Worm (Caenorhabditis elegans) whole organism, L2 larva: ENCODE results near the gene cic-1.
A peak's percentile ranks its signal among the peaks of the same experiment; 100 is the strongest.
"Not testable (repeated sequence)": the region's sequence is repeated elsewhere in the genome, so short reads cannot be mapped to it uniquely, and the experiment has no call there.

Experiments used
- C34F6.9 ChIP-seq: fragments of 150-350 bp; optimal IDR thresholded peaks from 2 replicates; lab custom pipeline; 2014; ENCODE audit warnings: missing biosample characterization, missing genetic modification characterization
- F13H6.1 ChIP-seq: sonication (generic microtip); optimal IDR thresholded peaks from 2 replicates; lab custom pipeline; 2016; ENCODE audit warnings: missing genetic modification characterization, missing compliant biosample characterization
- R02D3.7 ChIP-seq: fragments of 150-350 bp; optimal IDR thresholded peaks from 2 replicates; lab custom pipeline; 2014; ENCODE audit warnings: missing biosample characterization, missing genetic modification characterization
- alr-1 ChIP-seq: fragments of 150-350 bp; optimal IDR thresholded peaks from 2 replicates; lab custom pipeline; 2014; ENCODE audit warnings: missing biosample characterization, missing genetic modification characterization
- aly-2 ChIP-seq: fragments of 150-350 bp; optimal IDR thresholded peaks from 2 replicates; lab custom pipeline; 2014; ENCODE audit warnings: missing biosample characterization, missing genetic modification characterization
- ama-1 ChIP-seq: fragments of 150-350 bp; optimal IDR thresholded peaks from 2 replicates; lab custom pipeline; 2018; ENCODE audit warnings: inconsistent platforms
- ceh-82 ChIP-seq: fragments of 150-350 bp; optimal IDR thresholded peaks from 2 replicates; lab custom pipeline; 2014; ENCODE audit warnings: missing biosample characterization, missing genetic modification characterization
- dmd-4 ChIP-seq: sonication (generic microtip); optimal IDR thresholded peaks from 2 replicates; lab custom pipeline; 2017; ENCODE audit warnings: missing biosample characterization, missing genetic modification characterization
- egl-27 ChIP-seq: sonication (generic microtip); optimal IDR thresholded peaks from 3 replicates; lab custom pipeline; 2017; ENCODE audit warnings: missing biosample characterization, missing genetic modification reagents, missing genetic modification characterization
- elt-3 ChIP-seq: sonication (generic microtip); optimal IDR thresholded peaks from 2 replicates; lab custom pipeline; 2017; ENCODE audit warnings: missing biosample characterization, missing genetic modification characterization
- fos-1 ChIP-seq: fragments of 150-350 bp; optimal IDR thresholded peaks from 2 replicates; lab custom pipeline; 2014; ENCODE audit warnings: missing biosample characterization, missing genetic modification characterization
- gmeb-1 ChIP-seq: fragments of 150-350 bp; optimal IDR thresholded peaks from 2 replicates; lab custom pipeline; 2014; ENCODE audit warnings: missing biosample characterization, missing genetic modification characterization
- lin-39 ChIP-seq: fragments of 150-350 bp; optimal IDR thresholded peaks from 2 replicates; lab custom pipeline; 2014; ENCODE audit warnings: missing biosample characterization, missing genetic modification reagents, missing genetic modification characterization
- lsy-2 ChIP-seq, 2 experiments: fragments of 150-350 bp in 1 of 2; sonication (generic microtip) in 1 of 2; optimal IDR thresholded peaks; 2 replicates each; lab custom pipeline; 2014 to 2017; ENCODE audit warnings: missing biosample characterization in 2 of 2, missing genetic modification characterization in 2 of 2
- mdl-1 ChIP-seq, 2 experiments: fragments of 150-350 bp in 1 of 2; sonication (generic microtip) in 1 of 2; optimal IDR thresholded peaks; 2 replicates each; lab custom pipeline; 2017; ENCODE audit warnings: missing biosample characterization in 2 of 2, missing genetic modification characterization in 2 of 2
- nhr-12 ChIP-seq: fragments of 150-350 bp; optimal IDR thresholded peaks from 2 replicates; lab custom pipeline; 2014; ENCODE audit warnings: missing biosample characterization, missing genetic modification characterization
- nhr-21 ChIP-seq: fragments of 150-350 bp; optimal IDR thresholded peaks from 2 replicates; lab custom pipeline; 2014; ENCODE audit warnings: missing biosample characterization, missing genetic modification characterization
- nhr-237 ChIP-seq: fragments of 150-350 bp; optimal IDR thresholded peaks from 2 replicates; lab custom pipeline; 2014; ENCODE audit warnings: missing biosample characterization, missing genetic modification characterization
- nhr-77 ChIP-seq: fragments of 150-350 bp; optimal IDR thresholded peaks from 2 replicates; lab custom pipeline; 2014; ENCODE audit warnings: missing biosample characterization, missing genetic modification characterization
- sem-4 ChIP-seq: fragments of 150-350 bp; optimal IDR thresholded peaks from 2 replicates; lab custom pipeline; 2014; ENCODE audit warnings: missing biosample characterization, missing genetic modification reagents, missing genetic modification characterization
- skn-1 ChIP-seq: sonication (generic microtip); optimal IDR thresholded peaks from 2 replicates; lab custom pipeline; 2017; ENCODE audit warnings: missing biosample characterization, missing genetic modification characterization
- sma-9 ChIP-seq, 2 experiments: fragments of 150-350 bp in 1 of 2; sonication (generic microtip) in 1 of 2; optimal IDR thresholded peaks; 2 replicates each; lab custom pipeline; 2014 to 2016; ENCODE audit warnings: missing genetic modification characterization in 2 of 2, mild to moderate bottlenecking in 1 of 2, missing biosample characterization in 1 of 2, missing compliant biosample characterization in 1 of 2, missing genetic modification reagents in 1 of 2, moderate library complexity in 1 of 2
- snpc-4 ChIP-seq: fragments of 150-350 bp; optimal IDR thresholded peaks from 2 replicates; lab custom pipeline; 2014; ENCODE audit warnings: missing biosample characterization, missing genetic modification characterization
- unc-39 ChIP-seq: fragments of 150-350 bp; optimal IDR thresholded peaks from 2 replicates; lab custom pipeline; 2014; ENCODE audit warnings: missing biosample characterization, missing genetic modification characterization
- unc-55 ChIP-seq: fragments of 150-350 bp; sonication (generic microtip); optimal IDR thresholded peaks from 3 replicates; lab custom pipeline; 2014; ENCODE audit warnings: missing biosample characterization, missing genetic modification reagents, missing genetic modification characterization
- zag-1 ChIP-seq: fragments of 150-350 bp; optimal IDR thresholded peaks from 2 replicates; lab custom pipeline; 2014; ENCODE audit warnings: missing biosample characterization, missing genetic modification characterization
- ztf-1 ChIP-seq: fragments of 200-800 bp; sonication (Bioruptor generic); conservative IDR thresholded peaks from 2 replicates; pipeline ENCODE4 v1.3.6; 2022; ENCODE audit warnings: missing genetic modification characterization, missing compliant biosample characterization
- ztf-11 ChIP-seq: sonication (generic microtip); optimal IDR thresholded peaks from 2 replicates; lab custom pipeline; 2017; ENCODE audit warnings: missing biosample characterization, missing genetic modification characterization

Gene cic-1

ce11 chrIII:2445574-2446259, 44.7 kb upstream of the cic-1 start, which contains the start of the genes E02H9.7 and klo-2:
Gene E02H9.7, minus strand, starts transcription at chrIII:2445674.
Gene klo-2, plus strand, starts transcription at chrIII:2446209.
- TF ChIP-seq mdl-1 (tag; optimal IDR thresholded peaks at IDR 0.05; lab: Kevin White, UChicago) (no peak), nhr-237 (tag; lab: Kevin White, UChicago) (no peak), ama-1 (lab: Kevin White, UChicago) (no peak), nhr-21 (tag; lab: Kevin White, UChicago) (no peak), snpc-4 (tag; lab: Kevin White, UChicago) (no peak)
- TF ChIP-seq, all 48 proteins: peak for 0

- TF ChIP-seq unc-55 (GFP tag; lab: Kevin White, UChicago) (peak; percentile 81), C34F6.9 (peak; percentile 16), nhr-21 (tag; lab: Kevin White, UChicago) (no peak)
These were observed 37.5 kb upstream of the cic-1 start, which contains the start of gene E02H9.13 for ce11 chrIII:2438543-2438942. Gene E02H9.13, minus strand, starts transcription at chrIII:2438741.

ce11 chrIII:2435805-2436204, 34.8 kb upstream of the cic-1 start, which contains the start of gene E02H9.6:
Gene E02H9.6, plus strand, starts transcription at chrIII:2436105.
- TF ChIP-seq gmeb-1, zag-1, F13H6.1 (tag; lab: Kevin White, UChicago): not testable (repeated sequence)
- TF ChIP-seq, all 48 proteins: peak for 0; not testable (repeated sequence) for 48

- not testable (repeated sequence) for TF ChIP-seq ceh-82 (tag; lab: Kevin White, UChicago); sem-4 (tag; lab: Kevin White, UChicago); unc-55 (GFP tag; lab: Kevin White, UChicago)
These were observed 34.4 kb upstream of the cic-1 start, which contains the start of gene W04B5.6 for ce11 chrIII:2435373-2435772. Gene W04B5.6, minus strand, starts transcription at chrIII:2435473.

ce11 chrIII:2432925-2433324, 31.9 kb upstream of the cic-1 start:
- TF ChIP-seq lsy-2 (tag; optimal IDR thresholded peaks at IDR 0.05; lab: Kevin White, UChicago), result peak in 1 of 2 experiments; percentile 6
- TF ChIP-seq alr-1 (tag; lab: Kevin White, UChicago), result no peak
- TF ChIP-seq unc-55 (GFP tag; lab: Kevin White, UChicago), result peak; percentile 18
- TF ChIP-seq nhr-77 (tag; lab: Kevin White, UChicago), result no peak

ce11 chrIII:2426122-2426521, 25.1 kb upstream of the cic-1 start, which contains the start of gene W04B5.8:
Gene W04B5.8, plus strand, starts transcription at chrIII:2426316.
- TF ChIP-seq nhr-21 (tag; lab: Kevin White, UChicago) (no peak), unc-55 (GFP tag; lab: Kevin White, UChicago) (peak; percentile 64), gmeb-1 (tag; lab: Kevin White, UChicago) (no peak), C34F6.9 (peak; percentile 34), fos-1 (tag; lab: Kevin White, UChicago) (no peak), mdl-1 (tag; optimal IDR thresholded peaks at IDR 0.05; lab: Kevin White, UChicago) (no peak), ztf-11 (tag; lab: Kevin White, UChicago) (no peak), lsy-2 (tag; optimal IDR thresholded peaks at IDR 0.05; lab: Kevin White, UChicago) (peak in 1 of 2 experiments; percentile 20)

- TF ChIP-seq alr-1 (tag; lab: Kevin White, UChicago) (no peak), ama-1 (lab: Kevin White, UChicago) (no peak), gmeb-1 (tag; lab: Kevin White, UChicago) (no peak), nhr-237 (tag; lab: Kevin White, UChicago) (no peak), ztf-1 (GFP tag; lab: Robert Waterston, UW) (no peak), C34F6.9 (no peak), skn-1 (no peak)
These were observed 23.8 kb upstream of the cic-1 start for ce11 chrIII:2424783-2425329.

- TF ChIP-seq R02D3.7 (tag; lab: Kevin White, UChicago) (no peak), unc-39 (tag; lab: Kevin White, UChicago) (no peak), nhr-12 (tag; lab: Kevin White, UChicago) (no peak), F13H6.1 (tag; lab: Kevin White, UChicago) (no peak), sma-9 (GFP tag; optimal IDR thresholded peaks at IDR 0.05; lab: Kevin White, UChicago) (no peak), sma-9 (tag; optimal IDR thresholded peaks at IDR 0.05; lab: Kevin White, UChicago) (no peak), zag-1 (tag; lab: Kevin White, UChicago) (no peak), lin-39 (tag; lab: Kevin White, UChicago) (no peak), aly-2 (tag; lab: Kevin White, UChicago) (no peak), sem-4 (tag; lab: Kevin White, UChicago) (no peak), elt-3 (tag; lab: Kevin White, UChicago) (no peak), egl-27 (tag; lab: Kevin White, UChicago) (no peak), dmd-4 (tag; lab: Kevin White, UChicago) (no peak)
- TF ChIP-seq, all 48 proteins: peak for 0
These were observed 22.6 kb upstream of the cic-1 start for ce11 chrIII:2423638-2424037.
